Fruit fly (Drosophila melanogaster) whole organism, embryonic: ENCODE measurements around the gene Mnn1.

Experiments used
- Awh ChIP-seq: fragments of 200-800 bp; sonication (Bioruptor generic); IDR thresholded peaks from 2 replicates; pipeline ENCODE4, ENCODE4 v1.3.6; 2022; ENCODE audit warnings: missing biosample characterization, missing genetic modification characterization
- CG10431 ChIP-seq: fragments of 200-800 bp; sonication (Bioruptor generic); optimal IDR thresholded peaks from 3 replicates; lab custom pipeline; 2018; ENCODE audit warnings: missing biosample characterization, mild to moderate bottlenecking, missing genetic modification characterization
- CG11560 ChIP-seq: fragments of 200-800 bp; sonication (Bioruptor generic); IDR thresholded peaks from 3 replicates; pipeline ENCODE4 v1.3.6; 2022; ENCODE audit warnings: missing biosample characterization, missing genetic modification characterization
- CG12104 ChIP-seq: fragments of 200-800 bp; sonication (Bioruptor generic); optimal IDR thresholded peaks from 3 replicates; lab custom pipeline; 2016; ENCODE audit warnings: missing biosample characterization, missing genetic modification characterization
- CG12769 ChIP-seq: fragments of 200-800 bp; sonication (Bioruptor generic); optimal IDR thresholded peaks from 2 replicates; lab custom pipeline; 2019; ENCODE audit warnings: missing biosample characterization, mild to moderate bottlenecking, missing genetic modification characterization, moderate library complexity
- CG13894 ChIP-seq: fragments of 200-800 bp; sonication (Bioruptor generic); optimal IDR thresholded peaks from 3 replicates; lab custom pipeline; 2018; ENCODE audit warnings: missing biosample characterization, mild to moderate bottlenecking, missing genetic modification characterization, moderate library complexity
- CG14014 ChIP-seq: fragments of 200-800 bp; sonication (Bioruptor generic); IDR thresholded peaks from 2 replicates; pipeline ENCODE4 v1.3.6; 2022; ENCODE audit warnings: missing biosample characterization, missing genetic modification characterization
- CG15514 ChIP-seq: fragments of 200-800 bp; sonication (Bioruptor generic); optimal IDR thresholded peaks from 3 replicates; lab custom pipeline; 2017; ENCODE audit warnings: missing biosample characterization, missing genetic modification characterization, mild to moderate bottlenecking, moderate library complexity, missing genetic modification reagents
- CG1603 ChIP-seq: fragments of 200-800 bp; sonication (Bioruptor generic); optimal IDR thresholded peaks from 2 replicates; lab custom pipeline; 2019; ENCODE audit warnings: missing biosample characterization, mild to moderate bottlenecking, missing genetic modification characterization, moderate library complexity
- CG17328 ChIP-seq: fragments of 200-800 bp; sonication (Bioruptor generic); IDR thresholded peaks from 2 replicates; pipeline ENCODE4 v1.3.6; 2022; ENCODE audit warnings: missing biosample characterization, missing genetic modification characterization
- CG2116 ChIP-seq: fragments of 200-800 bp; sonication (Bioruptor generic); optimal IDR thresholded peaks from 3 replicates; lab custom pipeline; 2018; ENCODE audit warnings: missing biosample characterization, mild to moderate bottlenecking, missing genetic modification characterization
- CG2120 ChIP-seq: fragments of 200-800 bp; sonication (Bioruptor generic); optimal IDR thresholded peaks from 3 replicates; lab custom pipeline; 2016; ENCODE audit warnings: missing biosample characterization, missing genetic modification characterization
- CG2199 ChIP-seq: fragments of 200-800 bp; sonication (Bioruptor generic); IDR thresholded peaks from 3 replicates; pipeline ENCODE4 v1.3.6; 2022; ENCODE audit warnings: missing biosample characterization, missing genetic modification characterization
- CG2875 ChIP-seq: fragments of 200-800 bp; sonication (Bioruptor generic); optimal IDR thresholded peaks from 2 replicates; lab custom pipeline; 2017; ENCODE audit warnings: missing biosample characterization, mild to moderate bottlenecking, missing genetic modification characterization, missing genetic modification reagents
- CG30403 ChIP-seq: fragments of 200-800 bp; sonication (Bioruptor generic); optimal IDR thresholded peaks from 3 replicates; lab custom pipeline; 2016; ENCODE audit warnings: missing biosample characterization, missing genetic modification characterization
- CG30431 ChIP-seq: fragments of 200-800 bp; sonication (Bioruptor generic); optimal IDR thresholded peaks from 2 replicates; lab custom pipeline; 2017; ENCODE audit warnings: missing biosample characterization, missing genetic modification characterization
- CG32767 ChIP-seq: fragments of 200-800 bp; sonication (Bioruptor generic); IDR thresholded peaks from 2 replicates; pipeline ENCODE4 v1.3.6; 2022; ENCODE audit warnings: missing biosample characterization, missing genetic modification characterization
- CG4854 ChIP-seq: fragments of 200-800 bp; sonication (Bioruptor generic); optimal IDR thresholded peaks from 2 replicates; lab custom pipeline; 2016; ENCODE audit warnings: missing biosample characterization, missing genetic modification characterization, inconsistent platforms
- CG7271 ChIP-seq: fragments of 200-800 bp; sonication (Bioruptor generic); optimal IDR thresholded peaks from 2 replicates; lab custom pipeline; 2018; ENCODE audit warnings: missing biosample characterization, mild to moderate bottlenecking, missing genetic modification characterization, moderate library complexity
- CG7372 ChIP-seq: fragments of 200-800 bp; sonication (Bioruptor generic); IDR thresholded peaks from 2 replicates; pipeline ENCODE4 v1.3.6; 2022; ENCODE audit warnings: missing biosample characterization, missing genetic modification characterization
- CG7963 ChIP-seq: fragments of 200-800 bp; sonication (Bioruptor generic); IDR thresholded peaks from 3 replicates; pipeline ENCODE4 v1.3.6; 2022; ENCODE audit warnings: missing biosample characterization, missing genetic modification characterization; ENCODE audit not compliant: partially characterized antibody
- CG8290 ChIP-seq, 3 experiments: fragments of 200-800 bp; sonication (Bioruptor generic); optimal IDR thresholded peaks; 2 replicates each; lab custom pipeline; 2016 to 2019; ENCODE audit warnings: missing biosample characterization in 3 of 3, missing genetic modification characterization in 3 of 3, mild to moderate bottlenecking in 2 of 3, moderate library complexity in 1 of 3
- Chrac-16 ChIP-seq: fragments of 200-800 bp; sonication (Bioruptor generic); optimal IDR thresholded peaks from 3 replicates; lab custom pipeline; 2016; ENCODE audit warnings: missing biosample characterization, missing genetic modification characterization
- Drgx ChIP-seq: fragments of 200-800 bp; sonication (Bioruptor generic); IDR thresholded peaks from 2 replicates; pipeline ENCODE4 v1.3.6; 2022; ENCODE audit warnings: missing biosample characterization, missing genetic modification characterization
- E2f2 ChIP-seq: fragments of 200-800 bp; sonication (Bioruptor generic); IDR thresholded peaks from 2 replicates; pipeline ENCODE4 v1.3.6; 2022; ENCODE audit warnings: missing biosample characterization, missing genetic modification characterization
- HLH54F ChIP-seq: fragments of 200-800 bp; sonication (Bioruptor generic); optimal IDR thresholded peaks from 3 replicates; lab custom pipeline; 2016; ENCODE audit warnings: missing biosample characterization, missing genetic modification characterization
- Lim3 ChIP-seq: fragments of 200-800 bp; sonication (Bioruptor generic); IDR thresholded peaks from 2 replicates; pipeline ENCODE4 v1.3.6; 2022; ENCODE audit warnings: missing biosample characterization, missing genetic modification characterization
- Mes4 ChIP-seq: fragments of 200-800 bp; sonication (Bioruptor generic); optimal IDR thresholded peaks from 2 replicates; lab custom pipeline; 2016; ENCODE audit warnings: missing biosample characterization, missing genetic modification characterization
- NFAT ChIP-seq: fragments of 200-800 bp; sonication (Bioruptor generic); IDR thresholded peaks from 2 replicates; pipeline ENCODE4 v1.3.6; 2022; ENCODE audit warnings: missing biosample characterization, missing genetic modification characterization
- NK7.1 ChIP-seq: fragments of 200-800 bp; sonication (Bioruptor generic); optimal IDR thresholded peaks from 3 replicates; lab custom pipeline; 2016; ENCODE audit warnings: missing biosample characterization, missing genetic modification characterization
- Ravus ChIP-seq: fragments of 200-800 bp; sonication (Bioruptor generic); IDR thresholded peaks from 2 replicates; pipeline ENCODE4 v1.3.6; 2022; ENCODE audit warnings: missing biosample characterization, missing genetic modification characterization
- bowl ChIP-seq: fragments of 200-800 bp; sonication (Bioruptor generic); IDR thresholded peaks from 2 replicates; pipeline ENCODE4 v1.3.6; 2022; ENCODE audit warnings: missing biosample characterization, missing genetic modification characterization
- cas ChIP-seq: fragments of 200-800 bp; sonication (Bioruptor generic); IDR thresholded peaks from 2 replicates; pipeline ENCODE4 v1.3.6; 2022; ENCODE audit warnings: missing biosample characterization, missing genetic modification characterization
- chn ChIP-seq: fragments of 200-800 bp; sonication (Bioruptor generic); optimal IDR thresholded peaks from 2 replicates; lab custom pipeline; 2016; ENCODE audit warnings: missing biosample characterization, missing genetic modification characterization
- corto ChIP-seq: fragments of 200-800 bp; sonication (Bioruptor generic); optimal IDR thresholded peaks from 2 replicates; lab custom pipeline; 2016; ENCODE audit warnings: missing biosample characterization, mild to moderate bottlenecking, missing genetic modification characterization, moderate library complexity
- dati ChIP-seq: fragments of 200-800 bp; sonication (Bioruptor generic); IDR thresholded peaks from 2 replicates; pipeline ENCODE4 v1.3.6; 2022; ENCODE audit warnings: missing biosample characterization, missing genetic modification characterization
- exex ChIP-seq: fragments of 200-800 bp; sonication (Bioruptor generic); optimal IDR thresholded peaks from 4 replicates; lab custom pipeline; 2018; ENCODE audit warnings: missing biosample characterization, mild to moderate bottlenecking, missing genetic modification characterization, moderate library complexity
- h ChIP-seq: fragments of >200 bp; optimal IDR thresholded peaks from 2 replicates; lab custom pipeline; 2017
- knrl ChIP-seq: fragments of 200-800 bp; sonication (Bioruptor generic); IDR thresholded peaks from 3 replicates; pipeline ENCODE4 v1.3.6; 2022; ENCODE audit warnings: missing biosample characterization, missing genetic modification characterization; ENCODE audit not compliant: partially characterized antibody
- lilli ChIP-seq: fragments of 200-800 bp; sonication (Bioruptor generic); optimal IDR thresholded peaks from 3 replicates; lab custom pipeline; 2016; ENCODE audit warnings: missing biosample characterization, missing genetic modification characterization
- mirr ChIP-seq: fragments of 200-800 bp; sonication (Bioruptor generic); optimal IDR thresholded peaks from 3 replicates; lab custom pipeline; 2018; ENCODE audit warnings: missing biosample characterization, mild to moderate bottlenecking, missing genetic modification characterization
- pan ChIP-seq, 4 experiments: fragments of >200 bp in 3 of 4; fragments of 200-800 bp in 1 of 4; sonication (Bioruptor generic) in 1 of 4; optimal IDR thresholded peaks in 3 of 4; IDR thresholded peaks in 1 of 4; 2 replicates each; pipeline versions ENCODE4 v1.3.6 to Lab custom; 2017 to 2022; ENCODE audit warnings: missing biosample characterization in 2 of 4, missing genetic modification characterization in 2 of 4, mixed read lengths in 1 of 4
- pum ChIP-seq: fragments of 200-800 bp; sonication (Bioruptor generic); optimal IDR thresholded peaks from 2 replicates; lab custom pipeline; 2016; ENCODE audit warnings: missing biosample characterization, missing genetic modification characterization
- sima ChIP-seq: fragments of 200-800 bp; sonication (Bioruptor generic); optimal IDR thresholded peaks from 2 replicates; lab custom pipeline; 2016; ENCODE audit warnings: missing biosample characterization, missing genetic modification characterization
- sob ChIP-seq: fragments of 200-800 bp; sonication (Bioruptor generic); IDR thresholded peaks from 2 replicates; pipeline ENCODE4 v1.3.6; 2022; ENCODE audit warnings: missing biosample characterization, missing genetic modification characterization
- sqz ChIP-seq: fragments of 200-800 bp; sonication (Bioruptor generic); optimal IDR thresholded peaks from 3 replicates; lab custom pipeline; 2018; ENCODE audit warnings: missing biosample characterization, mild to moderate bottlenecking, missing genetic modification characterization
- ssp ChIP-seq: fragments of 200-800 bp; sonication (Bioruptor generic); IDR thresholded peaks from 2 replicates; pipeline ENCODE4 v1.3.6; 2022; ENCODE audit warnings: missing biosample characterization, missing genetic modification characterization
- stc ChIP-seq: fragments of 200-800 bp; sonication (Bioruptor generic); IDR thresholded peaks from 2 replicates; pipeline ENCODE4 v1.3.6; 2022; ENCODE audit warnings: missing biosample characterization, missing genetic modification characterization
- vnd ChIP-seq: fragments of 200-800 bp; sonication (Bioruptor generic); IDR thresholded peaks from 3 replicates; pipeline ENCODE4 v1.3.6; 2022; ENCODE audit warnings: missing biosample characterization, missing genetic modification characterization; ENCODE audit not compliant: partially characterized antibody

Mnn1 gene

dm6 chr2L:7049009-7049647 is 7.0 kb upstream of the Mnn1 start (continued):
- TF ChIP-seq CG1603 (tag; lab: Kevin White, UChicago) (peak; percentile 8), CG7963 (GFP tag; lab: Robert Waterston, UW) (peak; percentile 100), chn (GFP tag; lab: Kevin White, UChicago) (peak; percentile 33), CG17328 (GFP tag; lab: Robert Waterston, UW) (peak; percentile 38; the same call in 1 of the 2 replicates), CG7372 (GFP tag; lab: Robert Waterston, UW) (no peak), Drgx (0 out of 2 replicates have a peak, but pooled peaks have one; percentile 36), lilli (no peak), Lim3 (GFP tag; lab: Robert Waterston, UW) (no peak), corto (GFP tag; lab: Kevin White, UChicago) (peak; percentile 12), ssp (GFP tag; lab: Robert Waterston, UW) (no peak), Ravus (no peak), cas (peak; percentile 48; the same call in 1 of the 2 replicates), CG7271 (tag; lab: Kevin White, UChicago) (no peak), CG11560 (tag; lab: Robert Waterston, UW) (no peak), CG13894 (tag; lab: Kevin White, UChicago) (no peak), CG30403 (GFP tag; lab: Kevin White, UChicago) (no peak), HLH54F (GFP tag; lab: Kevin White, UChicago) (no peak), dati (GFP tag; lab: Robert Waterston, UW) (no peak), mirr (peak; percentile 57), CG2116 (no peak), E2f2 (GFP tag; lab: Robert Waterston, UW) (0 out of 2 replicates have a peak, but pooled peaks have one; percentile 4), NK7.1 (GFP tag; lab: Kevin White, UChicago) (no peak), h (no peak), CG14014 (GFP tag; lab: Robert Waterston, UW) (peak; percentile 50), CG12104 (GFP tag; lab: Kevin White, UChicago) (no peak), CG2120 (GFP tag; lab: Kevin White, UChicago) (peak; percentile 35), stc (no peak), knrl (GFP tag; lab: Robert Waterston, UW) (peak; percentile 72; the same call in 2 of the 3 replicates), CG10431 (peak; percentile 72), vnd (peak; percentile 98), CG2875 (no peak), Chrac-16 (GFP tag; lab: Kevin White, UChicago) (no peak), NFAT (GFP tag; lab: Robert Waterston, UW) (peak; percentile 6; the same call in 1 of the 2 replicates), sqz (GFP tag; lab: Kevin White, UChicago) (peak; percentile 89), exex (peak; percentile 46), CG32767 (0 out of 2 replicates have a peak, but pooled peaks have one; percentile 31), CG30431 (GFP tag; lab: Kevin White, UChicago) (no peak), CG4854 (GFP tag; lab: Kevin White, UChicago) (no peak), CG8290 (GFP tag; optimal IDR thresholded peaks at IDR 0.05; lab: Kevin White, UChicago) (peak; percentile 24), CG8290 (tag; optimal IDR thresholded peaks at IDR 0.05; lab: Kevin White, UChicago) (peak in 1 of 2 experiments; percentile 86), pan (optimal IDR thresholded peaks at IDR 0.05; lab: Kevin White, UChicago) (peak in 1 of 2 experiments; percentile 71), pan (GFP tag; optimal IDR thresholded peaks at IDR 0.05 in 1 of 2, IDR thresholded peaks at IDR 0.05 in 1 of 2) (peak in 1 of 2 experiments; percentile 17), sob (GFP tag; lab: Robert Waterston, UW) (peak; percentile 44; the same call in 1 of the 2 replicates), CG15514 (GFP tag; lab: Kevin White, UChicago) (peak; percentile 19), bowl (no peak), Awh (no peak), pum (GFP tag; lab: Kevin White, UChicago) (no peak), sima (GFP tag; lab: Kevin White, UChicago) (no peak), Mes4 (GFP tag; lab: Kevin White, UChicago) (peak; percentile 35), CG12769 (tag; lab: Kevin White, UChicago) (no peak), CG2199 (GFP tag; lab: Robert Waterston, UW) (peak; percentile 76; the same call in 1 of the 3 replicates)
